Fruit fly (Drosophila melanogaster): ENCODE results near the gene ND-13B.

ND-13B gene

dm6 chr3L:10666511-10667003, 27.4 kb downstream of the ND-13B start:
- TF ChIP-seq fru (GFP tag; optimal IDR thresholded peaks at IDR 0.05) (no peak), tai (GFP tag; optimal IDR thresholded peaks at IDR 0.05) (no peak), HLH106 (tag; optimal IDR thresholded peaks at IDR 0.05) (no peak), Mio (GFP tag; optimal IDR thresholded peaks at IDR 0.05) (no peak), psq (GFP tag; optimal IDR thresholded peaks at IDR 0.05) (peak; percentile 95), pan (optimal IDR thresholded peaks at IDR 0.05) (no peak), Dif (GFP tag; optimal IDR thresholded peaks at IDR 0.05; ENCODE audit: partially characterized antibody) (peak; percentile 68), dmrt93B (GFP tag; optimal IDR thresholded peaks at IDR 0.05) (no peak), Rel (GFP tag; optimal IDR thresholded peaks at IDR 0.05) (no peak), Rel (tag; optimal IDR thresholded peaks at IDR 0.05) (peak; percentile 93)

DNA sequence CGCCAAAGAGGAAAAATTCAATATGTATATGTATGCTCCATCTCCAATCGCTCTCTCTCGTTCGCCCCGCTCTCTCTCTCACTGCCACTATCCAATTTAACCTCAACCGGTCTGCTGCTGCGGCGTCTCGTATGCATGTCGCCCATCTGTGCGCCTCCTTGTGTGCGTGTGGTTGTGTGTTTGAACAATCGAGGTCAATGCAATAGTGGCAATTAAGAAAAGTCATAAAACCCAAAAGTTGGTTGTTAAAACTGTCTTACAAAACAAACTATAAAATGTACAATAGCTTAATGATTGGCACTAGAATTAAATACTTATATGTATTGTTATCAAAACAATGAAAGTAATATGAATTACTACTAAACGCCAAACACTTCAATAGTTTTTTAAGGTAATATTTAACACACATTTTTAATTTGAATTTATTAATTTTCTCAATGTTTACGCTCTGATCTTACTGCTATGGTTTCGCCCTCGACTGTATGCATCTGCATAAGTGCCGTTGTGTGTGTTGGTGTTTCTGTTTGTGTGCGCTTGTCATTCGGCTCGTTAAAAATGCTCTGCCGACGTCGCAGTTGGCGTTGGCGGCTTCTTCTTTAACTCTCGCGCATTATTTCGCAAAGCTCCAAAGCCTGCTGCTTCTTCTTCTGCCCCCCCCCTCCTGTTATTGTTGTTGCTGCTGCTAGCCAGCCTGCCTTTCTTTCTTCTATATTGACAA, 28.3 kb downstream of the ND-13B start:
- TF ChIP-seq HLH106 (tag; optimal IDR thresholded peaks at IDR 0.05) = peak; percentile 99
- peak; percentile 77 for TF ChIP-seq CG32264 (GFP tag; optimal IDR thresholded peaks at IDR 0.05)
- peak; percentile 98 for TF ChIP-seq woc (GFP tag; optimal IDR thresholded peaks at IDR 0.05)
- peak; percentile 97 for TF ChIP-seq dmrt93B (GFP tag; optimal IDR thresholded peaks at IDR 0.05)
- no peak for TF ChIP-seq Hr78 (GFP tag; optimal IDR thresholded peaks at IDR 0.05)
- TF ChIP-seq ey (GFP tag; optimal IDR thresholded peaks at IDR 0.05) = peak; percentile 95
- TF ChIP-seq OdsH (GFP tag; optimal IDR thresholded peaks at IDR 0.05) = peak; percentile 98
- peak; percentile 99 for TF ChIP-seq h (GFP tag; optimal IDR thresholded peaks at IDR 0.05)
- TF ChIP-seq jim (GFP tag; optimal IDR thresholded peaks at IDR 0.05) = no peak
- peak; percentile 74 for TF ChIP-seq Mio (GFP tag; optimal IDR thresholded peaks at IDR 0.05)
- peak; percentile 97 for TF ChIP-seq br (GFP tag; optimal IDR thresholded peaks at IDR 0.05)
- peak; percentile 67 for TF ChIP-seq Hr83 (GFP tag; optimal IDR thresholded peaks at IDR 0.05; ENCODE audit: poor library complexity, severe bottlenecking)
- TF ChIP-seq N (GFP tag; optimal IDR thresholded peaks at IDR 0.05) = no peak
- TF ChIP-seq Sp1 (GFP tag; optimal IDR thresholded peaks at IDR 0.05) = peak; percentile 99
- peak; percentile 98 for TF ChIP-seq rgr (GFP tag; optimal IDR thresholded peaks at IDR 0.05)
- peak; percentile 89 for TF ChIP-seq Rel (GFP tag; optimal IDR thresholded peaks at IDR 0.05)
- peak; percentile 89 for TF ChIP-seq Rel (tag; optimal IDR thresholded peaks at IDR 0.05)
- TF ChIP-seq foxo (GFP tag; optimal IDR thresholded peaks at IDR 0.05) = peak; percentile 69 to 99
- peak; percentile 98 for TF ChIP-seq Dfd (GFP tag; optimal IDR thresholded peaks at IDR 0.05)
- peak; percentile 96 for TF ChIP-seq CG9705 (GFP tag; optimal IDR thresholded peaks at IDR 0.05)
- no peak for TF ChIP-seq lola (GFP tag; optimal IDR thresholded peaks at IDR 0.05)
- no peak for TF ChIP-seq usp (GFP tag; optimal IDR thresholded peaks at IDR 0.05)
- TF ChIP-seq brk (GFP tag; optimal IDR thresholded peaks at IDR 0.05) = peak; percentile 95
- peak; percentile 90 for TF ChIP-seq Hnf4 (GFP tag; optimal IDR thresholded peaks at IDR 0.05)
- peak; percentile 92 for TF ChIP-seq tai (GFP tag; optimal IDR thresholded peaks at IDR 0.05)
- peak; percentile 68 for TF ChIP-seq GATAd (GFP tag; optimal IDR thresholded peaks at IDR 0.05)
- peak; percentile 88 for TF ChIP-seq dsf (GFP tag; optimal IDR thresholded peaks at IDR 0.05; ENCODE audit: borderline replicate concordance)
- peak; percentile 25 to 71 for TF ChIP-seq dl (GFP tag; optimal IDR thresholded peaks at IDR 0.05; ENCODE audit: insufficient read depth in 1 of 2, partially characterized antibody in 2 of 2)
- peak; percentile 92 for TF ChIP-seq sv (GFP tag; optimal IDR thresholded peaks at IDR 0.05)
- peak; percentile 93 for TF ChIP-seq sage (GFP tag; optimal IDR thresholded peaks at IDR 0.05)
- no peak for TF ChIP-seq Vsx2 (GFP tag; optimal IDR thresholded peaks at IDR 0.05; ENCODE audit: partially characterized antibody)
- TF ChIP-seq fru (GFP tag; optimal IDR thresholded peaks at IDR 0.05) = peak; percentile 99
- no peak for TF ChIP-seq pan (optimal IDR thresholded peaks at IDR 0.05)
- TF ChIP-seq Abd-B (GFP tag; optimal IDR thresholded peaks at IDR 0.05) = no peak
- peak; percentile 93 for TF ChIP-seq Jra (GFP tag; optimal IDR thresholded peaks at IDR 0.05)
- no peak for TF ChIP-seq CrebA (GFP tag; optimal IDR thresholded peaks at IDR 0.05; ENCODE audit: borderline replicate concordance)
- TF ChIP-seq psq (GFP tag; optimal IDR thresholded peaks at IDR 0.05) = peak; percentile 97
- TF ChIP-seq Myc (optimal IDR thresholded peaks at IDR 0.05) = no peak
- TF ChIP-seq Dif (GFP tag; optimal IDR thresholded peaks at IDR 0.05; ENCODE audit: partially characterized antibody) = peak; percentile 82

All from whole organism, wandering third instar larva.